Worm (Caenorhabditis elegans): ENCODE results near the gene cope-1.

- TF ChIP-seq ahr-1 (tag; optimal IDR thresholded peaks at IDR 0.05) (no peak), F13H6.1 (tag; optimal IDR thresholded peaks at IDR 0.05) (no peak), fax-1 (tag; optimal IDR thresholded peaks at IDR 0.05) (no peak), ceh-30 (tag; optimal IDR thresholded peaks at IDR 0.05) (no peak), dmd-4 (tag; optimal IDR thresholded peaks at IDR 0.05; ENCODE audit: borderline replicate concordance) (no peak), ceh-9 (tag; optimal IDR thresholded peaks at IDR 0.05) (no peak), tbx-2 (tag; optimal IDR thresholded peaks at IDR 0.05) (no peak)
Observed at ce11 chrIII:13476682-13477081, 50.6 kb downstream of the cope-1 start, which contains the start of gene T27E9.6.

Data from whole organism, late embryonic.